Fruit fly (Drosophila melanogaster) whole organism, embryonic: Measurements from ENCODE around the gene CG14022.
A peak's percentile ranks its signal among the peaks of the same experiment; 100 is the strongest.

ENCODE experiments used
- Bteb2 ChIP-seq: fragments of 200-800 bp; sonication (Bioruptor generic); optimal IDR thresholded peaks from 2 replicates; lab custom pipeline; 2016; ENCODE audit warnings: missing biosample characterization, missing genetic modification characterization
- CG10979 ChIP-seq: fragments of 200-800 bp; sonication (Bioruptor generic); optimal IDR thresholded peaks from 2 replicates; lab custom pipeline; 2018; ENCODE audit warnings: missing biosample characterization, mild to moderate bottlenecking, missing genetic modification characterization, moderate library complexity
- CG11560 ChIP-seq: fragments of 200-800 bp; sonication (Bioruptor generic); IDR thresholded peaks from 3 replicates; pipeline ENCODE4 v1.3.6; 2022; ENCODE audit warnings: missing biosample characterization, missing genetic modification characterization
- CG11695 ChIP-seq: fragments of 200-800 bp; sonication (Bioruptor generic); IDR thresholded peaks from 3 replicates; pipeline ENCODE4 v1.3.6; 2022; ENCODE audit warnings: missing biosample characterization, missing genetic modification characterization
- CG13775 ChIP-seq: fragments of 200-800 bp; sonication (Bioruptor generic); optimal IDR thresholded peaks from 3 replicates; lab custom pipeline; 2017; ENCODE audit warnings: missing biosample characterization, mild to moderate bottlenecking, missing genetic modification characterization
- CG14050 ChIP-seq: fragments of 200-800 bp; sonication (Bioruptor generic); IDR thresholded peaks from 3 replicates; pipeline ENCODE4 v1.3.6; 2022; ENCODE audit warnings: missing biosample characterization, missing genetic modification characterization
- CG14965 ChIP-seq: fragments of 200-800 bp; sonication (Bioruptor generic); optimal IDR thresholded peaks from 2 replicates; lab custom pipeline; 2016; ENCODE audit warnings: missing biosample characterization, missing genetic modification characterization, borderline replicate concordance
- CG15601 ChIP-seq: fragments of 200-800 bp; sonication (Bioruptor generic); optimal IDR thresholded peaks from 3 replicates; lab custom pipeline; 2019; ENCODE audit warnings: missing biosample characterization, mild to moderate bottlenecking, missing genetic modification characterization, moderate library complexity
- CG1602 ChIP-seq: fragments of 200-800 bp; sonication (Bioruptor generic); optimal IDR thresholded peaks from 3 replicates; lab custom pipeline; 2016; ENCODE audit warnings: missing biosample characterization, missing genetic modification characterization
- CG30020 ChIP-seq: fragments of 200-800 bp; optimal IDR thresholded peaks from 2 replicates; lab custom pipeline; 2019; ENCODE audit warnings: missing biosample characterization, mild to moderate bottlenecking, missing genetic modification characterization, moderate library complexity
- CG30403 ChIP-seq: fragments of 200-800 bp; sonication (Bioruptor generic); optimal IDR thresholded peaks from 3 replicates; lab custom pipeline; 2016; ENCODE audit warnings: missing biosample characterization, missing genetic modification characterization
- CG33557 ChIP-seq: fragments of 200-800 bp; sonication (Bioruptor generic); optimal IDR thresholded peaks from 2 replicates; lab custom pipeline; 2019; ENCODE audit warnings: missing biosample characterization, mild to moderate bottlenecking, missing genetic modification characterization, moderate library complexity
- CG3726 ChIP-seq: fragments of 200-800 bp; sonication (Bioruptor generic); IDR thresholded peaks from 3 replicates; pipeline ENCODE4, ENCODE4 v1.3.6; 2022; ENCODE audit warnings: missing biosample characterization, missing genetic modification characterization
- CG4820 ChIP-seq: fragments of 200-800 bp; sonication (Bioruptor generic); optimal IDR thresholded peaks from 3 replicates; lab custom pipeline; 2016; ENCODE audit warnings: missing biosample characterization, missing genetic modification characterization
- CG6689 ChIP-seq: fragments of 200-800 bp; sonication (Bioruptor generic); IDR thresholded peaks from 2 replicates; pipeline ENCODE4 v1.3.6; 2022; ENCODE audit warnings: missing biosample characterization, missing genetic modification characterization
- CG6854 ChIP-seq: fragments of 200-800 bp; sonication (Bioruptor generic); optimal IDR thresholded peaks from 3 replicates; lab custom pipeline; 2017; ENCODE audit warnings: missing biosample characterization, mild to moderate bottlenecking, missing genetic modification characterization
- CG7271 ChIP-seq: fragments of 200-800 bp; sonication (Bioruptor generic); optimal IDR thresholded peaks from 2 replicates; lab custom pipeline; 2018; ENCODE audit warnings: missing biosample characterization, mild to moderate bottlenecking, missing genetic modification characterization, moderate library complexity
- CG7556 ChIP-seq: fragments of 200-800 bp; sonication (Bioruptor generic); optimal IDR thresholded peaks from 2 replicates; lab custom pipeline; 2017; ENCODE audit warnings: missing biosample characterization, mild to moderate bottlenecking, missing genetic modification characterization
- CG7839 ChIP-seq: fragments of 200-800 bp; sonication (Bioruptor generic); optimal IDR thresholded peaks from 3 replicates; lab custom pipeline; 2018; ENCODE audit warnings: missing biosample characterization, mild to moderate bottlenecking, missing genetic modification characterization, moderate library complexity
- CG8944 ChIP-seq: fragments of 200-800 bp; sonication (Bioruptor generic); optimal IDR thresholded peaks from 3 replicates; lab custom pipeline; 2016; ENCODE audit warnings: missing biosample characterization, missing genetic modification characterization
- CG9215 ChIP-seq: fragments of 200-800 bp; sonication (Bioruptor generic); IDR thresholded peaks from 2 replicates; pipeline ENCODE4 v1.3.6; 2022; ENCODE audit warnings: missing biosample characterization, missing genetic modification characterization
- CHES-1-like ChIP-seq: fragments of 200-800 bp; sonication (Bioruptor generic); optimal IDR thresholded peaks from 2 replicates; lab custom pipeline; 2016; ENCODE audit warnings: missing biosample characterization, missing genetic modification characterization
- Camta ChIP-seq: fragments of 200-800 bp; sonication (Bioruptor generic); optimal IDR thresholded peaks from 2 replicates; lab custom pipeline; 2016; ENCODE audit warnings: missing biosample characterization, missing genetic modification characterization
- CoRest ChIP-seq: fragments of 200-800 bp; sonication (Bioruptor generic); optimal IDR thresholded peaks from 3 replicates; lab custom pipeline; 2018; ENCODE audit warnings: missing biosample characterization, mild to moderate bottlenecking, missing genetic modification characterization, moderate library complexity
- D19B ChIP-seq: fragments of 200-800 bp; sonication (Bioruptor generic); optimal IDR thresholded peaks from 2 replicates; lab custom pipeline; 2017; ENCODE audit warnings: missing biosample characterization, mild to moderate bottlenecking, missing genetic modification characterization
- Hr39 ChIP-seq: fragments of >200 bp; optimal IDR thresholded peaks from 2 replicates; lab custom pipeline; 2017
- Hr78 ChIP-seq, 2 experiments: fragments of 200-800 bp in 1 of 2; fragments of >200 bp in 1 of 2; sonication (Bioruptor generic) in 1 of 2; optimal IDR thresholded peaks; 2 replicates each; lab custom pipeline; 2017 to 2019; ENCODE audit warnings: missing biosample characterization in 2 of 2, missing genetic modification characterization in 2 of 2, mild to moderate bottlenecking in 1 of 2, moderate library complexity in 1 of 2
- NC2β ChIP-seq: fragments of 200-800 bp; sonication (Bioruptor generic); optimal IDR thresholded peaks from 2 replicates; lab custom pipeline; 2016; ENCODE audit warnings: missing biosample characterization, missing genetic modification characterization
- Sin3A ChIP-seq: fragments of >200 bp; optimal IDR thresholded peaks from 2 replicates; lab custom pipeline; 2018
- Six4 ChIP-seq: fragments of 200-800 bp; sonication (Bioruptor generic); optimal IDR thresholded peaks from 2 replicates; lab custom pipeline; 2016; ENCODE audit warnings: missing biosample characterization, missing genetic modification characterization
- Sox100B ChIP-seq: fragments of 200-800 bp; sonication (Bioruptor generic); optimal IDR thresholded peaks from 3 replicates; lab custom pipeline; 2018; ENCODE audit warnings: missing biosample characterization, mild to moderate bottlenecking, missing genetic modification characterization
- Spps ChIP-seq: fragments of 200-800 bp; sonication (Bioruptor generic); optimal IDR thresholded peaks from 2 replicates; lab custom pipeline; 2018; ENCODE audit warnings: missing biosample characterization, mild to moderate bottlenecking, missing genetic modification characterization
- Sry-β ChIP-seq: fragments of 200-800 bp; sonication (Bioruptor generic); optimal IDR thresholded peaks from 2 replicates; lab custom pipeline; 2018; ENCODE audit warnings: missing biosample characterization, mild to moderate bottlenecking, missing genetic modification characterization, moderate library complexity
- cato ChIP-seq: fragments of 200-800 bp; sonication (Bioruptor generic); optimal IDR thresholded peaks from 2 replicates; lab custom pipeline; 2016; ENCODE audit warnings: missing biosample characterization, missing genetic modification characterization, borderline replicate concordance
- cg ChIP-seq: fragments of 200-800 bp; sonication (Bioruptor generic); optimal IDR thresholded peaks from 3 replicates; lab custom pipeline; 2019; ENCODE audit warnings: missing biosample characterization, mild to moderate bottlenecking, missing genetic modification characterization, moderate library complexity
- dm ChIP-seq: fragments of 200-800 bp; sonication (Bioruptor generic); optimal IDR thresholded peaks from 3 replicates; lab custom pipeline; 2016; ENCODE audit warnings: missing biosample characterization, missing genetic modification characterization
- en ChIP-seq: fragments of 200-800 bp; sonication (Bioruptor generic); optimal IDR thresholded peaks from 2 replicates; lab custom pipeline; 2016; ENCODE audit warnings: missing biosample characterization, missing genetic modification characterization
- eyg ChIP-seq: fragments of 200-800 bp; sonication (Bioruptor generic); optimal IDR thresholded peaks from 3 replicates; lab custom pipeline; 2016; ENCODE audit warnings: missing biosample characterization, missing genetic modification characterization
- fd64A ChIP-seq: fragments of 200-800 bp; sonication (Bioruptor generic); optimal IDR thresholded peaks from 3 replicates; lab custom pipeline; 2018; ENCODE audit warnings: missing biosample characterization, mild to moderate bottlenecking, missing genetic modification characterization
- h ChIP-seq: fragments of >200 bp; optimal IDR thresholded peaks from 2 replicates; lab custom pipeline; 2017
- nom ChIP-seq: fragments of 200-800 bp; sonication (Bioruptor generic); optimal IDR thresholded peaks from 2 replicates; lab custom pipeline; 2017; ENCODE audit warnings: missing biosample characterization, missing genetic modification characterization, mild to moderate bottlenecking, moderate library complexity, missing genetic modification reagents
- p53 ChIP-seq: fragments of 200-800 bp; sonication (Bioruptor generic); optimal IDR thresholded peaks from 2 replicates; lab custom pipeline; 2016; ENCODE audit warnings: missing biosample characterization, missing genetic modification characterization
- pfk ChIP-seq: fragments of 200-800 bp; sonication (Bioruptor generic); optimal IDR thresholded peaks from 2 replicates; lab custom pipeline; 2018; ENCODE audit warnings: missing biosample characterization, mild to moderate bottlenecking, missing genetic modification characterization, moderate library complexity
- sens-2 ChIP-seq: fragments of 200-800 bp; sonication (Bioruptor generic); IDR thresholded peaks from 2 replicates; pipeline ENCODE4 v1.3.6; 2022; ENCODE audit warnings: missing biosample characterization, missing genetic modification characterization
- slbo ChIP-seq: fragments of 200-800 bp; sonication (Bioruptor generic); IDR thresholded peaks from 2 replicates; pipeline ENCODE4 v1.3.6; 2022; ENCODE audit warnings: missing biosample characterization, missing genetic modification characterization
- so ChIP-seq: fragments of 200-800 bp; sonication (Bioruptor generic); IDR thresholded peaks from 3 replicates; pipeline ENCODE4 v1.3.6; 2022; ENCODE audit warnings: missing biosample characterization, missing genetic modification characterization
- vvl ChIP-seq: fragments of 200-800 bp; sonication (Bioruptor generic); IDR thresholded peaks from 2 replicates; pipeline ENCODE4 v1.3.6; 2022; ENCODE audit warnings: missing biosample characterization, missing genetic modification characterization
- wdn ChIP-seq: fragments of 200-800 bp; sonication (Bioruptor generic); IDR thresholded peaks from 2 replicates; pipeline ENCODE4 v1.3.6; 2022; ENCODE audit warnings: missing biosample characterization, missing genetic modification characterization

CG14022 gene

DNA sequence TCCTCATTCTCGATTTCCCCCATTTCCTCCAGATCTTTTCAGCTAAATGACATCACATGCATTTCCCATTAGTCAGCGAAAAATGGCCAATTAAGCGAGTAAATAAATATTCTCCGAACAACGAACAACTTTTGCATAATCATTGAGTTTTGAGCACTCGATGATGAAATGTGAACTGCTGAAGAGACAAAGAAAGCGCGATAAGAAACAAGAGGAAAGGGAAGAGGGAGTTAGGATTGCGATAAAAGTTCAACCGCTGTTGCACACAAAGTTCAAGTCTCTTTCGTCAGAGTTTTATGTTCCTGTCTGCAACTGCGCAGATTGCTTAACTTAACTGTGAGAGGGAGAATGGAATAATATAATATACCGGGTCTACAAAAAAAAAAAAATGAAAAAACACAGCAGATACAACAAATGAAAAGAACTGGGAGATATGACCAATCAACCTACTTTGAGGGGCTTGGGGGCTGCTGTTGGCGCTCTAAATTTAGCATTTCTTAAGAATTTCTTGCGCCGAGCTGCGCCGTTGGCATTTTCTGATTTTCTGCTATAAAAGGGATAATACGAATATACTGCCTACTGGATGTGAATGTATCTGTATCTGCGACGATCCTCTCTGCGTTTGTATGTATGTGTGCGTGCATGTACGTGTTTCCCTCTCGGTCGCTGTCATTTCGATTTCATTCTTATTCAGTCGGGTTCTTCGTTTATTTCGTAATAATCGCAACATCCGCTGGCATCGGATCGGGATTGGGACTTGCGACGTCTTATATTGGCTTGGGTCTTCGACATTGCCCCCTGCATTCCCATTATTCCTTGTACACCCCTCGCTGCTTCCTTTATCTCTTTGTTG lies 34.1 kb downstream of the CG14022 start (continued):
- TF ChIP-seq slbo (GFP tag; lab: Robert Waterston, UW) (no peak), CG4820 (GFP tag; lab: Kevin White, UChicago) (no peak), CG9215 (GFP tag; lab: Robert Waterston, UW) (no peak), Hr78 (GFP tag; optimal IDR thresholded peaks at IDR 0.05; lab: Kevin White, UChicago) (peak in 1 of 2 experiments; percentile 48), cg (GFP tag; lab: Kevin White, UChicago) (peak; percentile 10), cato (GFP tag; lab: Kevin White, UChicago) (no peak), sens-2 (GFP tag; lab: Robert Waterston, UW) (no peak), nom (GFP tag; lab: Kevin White, UChicago) (peak; percentile 76), vvl (GFP tag; lab: Robert Waterston, UW) (no peak), Sry-β (GFP tag; lab: Kevin White, UChicago) (no peak)

DNA sequence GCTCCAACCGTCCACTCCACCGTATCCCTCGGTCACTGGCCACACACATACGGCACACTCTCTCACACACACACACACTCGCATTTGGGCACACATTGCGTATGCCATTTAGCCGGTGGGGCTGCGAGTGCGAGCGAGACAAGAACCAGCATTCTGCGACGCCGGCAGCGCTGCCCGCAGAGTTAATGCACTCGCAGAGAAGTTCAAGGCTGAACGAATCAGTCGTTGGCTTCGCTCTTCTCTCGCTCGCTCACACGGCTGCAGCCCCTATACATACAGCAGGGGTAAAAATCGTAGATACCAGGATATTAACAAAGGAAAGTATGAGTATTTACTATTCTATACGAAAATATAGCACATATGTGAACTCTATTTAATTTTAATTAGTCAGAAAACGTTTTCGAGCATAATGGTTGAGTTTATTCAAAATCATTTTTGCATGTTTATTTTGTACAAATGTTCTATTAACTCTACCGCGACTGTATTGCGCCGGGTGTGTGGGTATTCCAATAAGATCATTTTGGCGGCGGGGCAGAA lies 35.6 kb downstream of the CG14022 start:
- TF ChIP-seq CG7556, result peak; percentile 73
- TF ChIP-seq D19B (GFP tag; lab: Kevin White, UChicago), result no peak
- peak; percentile 33 for TF ChIP-seq CG30020 (tag; lab: Kevin White, UChicago)
- no peak for TF ChIP-seq Hr39 (lab: Kevin White, UChicago)
- TF ChIP-seq pfk (GFP tag; lab: Kevin White, UChicago), result no peak
- TF ChIP-seq Six4 (GFP tag; lab: Kevin White, UChicago), result peak; percentile 55
- peak; percentile 79 for TF ChIP-seq CoRest (tag; lab: Kevin White, UChicago)
- peak; percentile 74 for TF ChIP-seq Sox100B
- peak; percentile 79 for TF ChIP-seq Camta (GFP tag; lab: Kevin White, UChicago)
- TF ChIP-seq CG15601 (tag; lab: Kevin White, UChicago), result peak; percentile 84
- peak; percentile 6 for TF ChIP-seq CG6854 (GFP tag; lab: Kevin White, UChicago)
- TF ChIP-seq CG3726 (GFP tag; lab: Robert Waterston, UW), result no peak
- peak; percentile 46; the same call in 1 of the 3 replicates for TF ChIP-seq so (GFP tag; lab: Robert Waterston, UW)
- peak; percentile 78 for TF ChIP-seq Spps (tag; lab: Kevin White, UChicago)
- 0 out of 3 replicates have a peak, but pooled peaks have one; percentile 10 for TF ChIP-seq CG11560 (tag; lab: Robert Waterston, UW)
- peak; percentile 55 for TF ChIP-seq en
- peak; percentile 83 for TF ChIP-seq CG33557
- no peak for TF ChIP-seq h (lab: Kevin White, UChicago)
- peak; percentile 81 for TF ChIP-seq CG6689 (GFP tag; lab: Robert Waterston, UW)
- TF ChIP-seq NC2β, result peak; percentile 65
- TF ChIP-seq CG7839 (tag; lab: Kevin White, UChicago), result peak; percentile 83
- peak; percentile 43; the same call in 2 of the 3 replicates for TF ChIP-seq CG14050 (GFP tag; lab: Robert Waterston, UW)
- peak; percentile 19 for TF ChIP-seq CG14965
- TF ChIP-seq p53 (GFP tag; lab: Kevin White, UChicago), result peak; percentile 5
- peak; percentile 48 for TF ChIP-seq CG13775 (GFP tag; lab: Kevin White, UChicago)
- peak; percentile 41 for TF ChIP-seq dm (GFP tag; lab: Kevin White, UChicago)
- peak; percentile 40 for TF ChIP-seq Bteb2 (GFP tag; lab: Kevin White, UChicago)
- no peak for TF ChIP-seq CG7271 (tag; lab: Kevin White, UChicago)
- peak; percentile 74 for TF ChIP-seq CG30403 (GFP tag; lab: Kevin White, UChicago)
- TF ChIP-seq eyg, result no peak
- peak; percentile 65 for TF ChIP-seq fd64A (GFP tag; lab: Kevin White, UChicago)
- TF ChIP-seq CG10979, result peak; percentile 91
- peak; percentile 27 for TF ChIP-seq CG8944
- TF ChIP-seq CHES-1-like (GFP tag; lab: Kevin White, UChicago), result no peak
- TF ChIP-seq CG11695 (GFP tag; lab: Robert Waterston, UW), result peak; percentile 78
- TF ChIP-seq CG1602 (GFP tag; lab: Kevin White, UChicago), result peak; percentile 55
- no peak for TF ChIP-seq wdn
- TF ChIP-seq Sin3A (lab: Kevin White, UChicago), result no peak
